Worm (Caenorhabditis elegans) whole organism, L1 larva: Measurements from ENCODE around the gene rbbp-5.

ENCODE experiments used
- ceh-8 ChIP-seq: fragments of 200-800 bp; sonication (Bioruptor generic); optimal IDR thresholded peaks from 2 replicates; lab custom pipeline; 2018; ENCODE audit warnings: mild to moderate bottlenecking, missing genetic modification characterization, moderate library complexity, missing compliant biosample characterization
- snpc-4 ChIP-seq: fragments of 150-350 bp; optimal IDR thresholded peaks from 2 replicates; lab custom pipeline; 2014; ENCODE audit warnings: missing biosample characterization, missing genetic modification characterization

DNA sequence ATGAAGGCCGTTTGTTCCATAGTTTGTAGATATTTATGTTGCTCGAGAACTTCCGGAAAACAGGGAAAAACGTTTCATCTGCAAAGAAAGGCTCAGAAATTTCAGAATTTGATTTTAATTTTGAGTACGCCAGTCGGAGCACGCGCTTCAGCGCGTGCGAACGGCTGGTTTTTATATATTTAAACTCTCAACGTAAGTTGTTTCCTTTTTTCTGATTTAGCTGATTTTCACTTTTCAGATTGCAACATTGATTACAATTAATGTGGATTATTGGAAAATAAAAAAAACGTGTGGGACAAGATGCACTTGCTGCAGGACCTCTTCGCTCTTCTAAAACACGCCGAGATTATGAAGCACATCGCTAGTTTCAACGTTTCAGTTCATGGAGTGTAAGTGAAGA, 15.0 kb upstream of the rbbp-5 start, which contains the start of gene F21H12.3:
- no peak for TF ChIP-seq ceh-8 (GFP tag; lab: Kevin White, UChicago)
- no peak for TF ChIP-seq snpc-4 (tag; lab: Kevin White, UChicago)
